Fruit fly (Drosophila melanogaster) whole organism, embryonic: ENCODE results near the gene CG15725.

Experiments used
- B-H2 ChIP-seq: fragments of 200-800 bp; sonication (Bioruptor generic); optimal IDR thresholded peaks from 2 replicates; lab custom pipeline; 2018; ENCODE audit warnings: missing biosample characterization, mild to moderate bottlenecking, missing genetic modification characterization
- CG11723 ChIP-seq: fragments of 200-800 bp; sonication (Bioruptor generic); optimal IDR thresholded peaks from 2 replicates; lab custom pipeline; 2017; ENCODE audit warnings: missing biosample characterization, mild to moderate bottlenecking, missing genetic modification characterization
- CG15073 ChIP-seq: fragments of 200-800 bp; sonication (Bioruptor generic); optimal IDR thresholded peaks from 2 replicates; lab custom pipeline; 2016; ENCODE audit warnings: missing biosample characterization, missing genetic modification characterization
- CG15601 ChIP-seq: fragments of 200-800 bp; sonication (Bioruptor generic); optimal IDR thresholded peaks from 3 replicates; lab custom pipeline; 2019; ENCODE audit warnings: missing biosample characterization, mild to moderate bottlenecking, missing genetic modification characterization, moderate library complexity
- CG1602 ChIP-seq: fragments of 200-800 bp; sonication (Bioruptor generic); optimal IDR thresholded peaks from 3 replicates; lab custom pipeline; 2016; ENCODE audit warnings: missing biosample characterization, missing genetic modification characterization
- CG18619 ChIP-seq: fragments of 200-800 bp; sonication (Bioruptor generic); optimal IDR thresholded peaks from 3 replicates; lab custom pipeline; 2017; ENCODE audit warnings: missing biosample characterization, mild to moderate bottlenecking, missing genetic modification characterization
- CG2129 ChIP-seq: fragments of 200-800 bp; sonication (Bioruptor generic); IDR thresholded peaks from 2 replicates; pipeline ENCODE4 v1.3.6; 2022; ENCODE audit warnings: missing biosample characterization, missing genetic modification characterization; ENCODE audit not compliant: partially characterized antibody
- CG30403 ChIP-seq: fragments of 200-800 bp; sonication (Bioruptor generic); optimal IDR thresholded peaks from 3 replicates; lab custom pipeline; 2016; ENCODE audit warnings: missing biosample characterization, missing genetic modification characterization
- CG31441 ChIP-seq: fragments of 200-800 bp; sonication (Bioruptor generic); IDR thresholded peaks from 2 replicates; pipeline ENCODE4 v1.3.6; 2022; ENCODE audit warnings: missing biosample characterization, missing genetic modification characterization
- CG33557 ChIP-seq: fragments of 200-800 bp; sonication (Bioruptor generic); optimal IDR thresholded peaks from 2 replicates; lab custom pipeline; 2019; ENCODE audit warnings: missing biosample characterization, mild to moderate bottlenecking, missing genetic modification characterization, moderate library complexity
- CG43689 ChIP-seq: fragments of 200-800 bp; sonication (Bioruptor generic); IDR thresholded peaks from 2 replicates; pipeline ENCODE4 v1.3.6; 2022; ENCODE audit warnings: missing biosample characterization, missing genetic modification characterization
- CG6791 ChIP-seq: fragments of 200-800 bp; sonication (Bioruptor generic); IDR thresholded peaks from 3 replicates; pipeline ENCODE4 v1.3.6; 2022; ENCODE audit warnings: missing biosample characterization, missing genetic modification characterization; ENCODE audit not compliant: partially characterized antibody
- CG6813 ChIP-seq: fragments of 200-800 bp; sonication (Bioruptor generic); optimal IDR thresholded peaks from 2 replicates; lab custom pipeline; 2017; ENCODE audit warnings: missing biosample characterization, missing genetic modification characterization, mild to moderate bottlenecking, moderate library complexity, missing genetic modification reagents
- CG7786 ChIP-seq: fragments of 200-800 bp; sonication (Bioruptor generic); optimal IDR thresholded peaks from 2 replicates; lab custom pipeline; 2016; ENCODE audit warnings: missing biosample characterization, missing genetic modification characterization
- CG7839 ChIP-seq: fragments of 200-800 bp; sonication (Bioruptor generic); optimal IDR thresholded peaks from 3 replicates; lab custom pipeline; 2018; ENCODE audit warnings: missing biosample characterization, mild to moderate bottlenecking, missing genetic modification characterization, moderate library complexity
- CG8388 ChIP-seq: fragments of 200-800 bp; sonication (Bioruptor generic); optimal IDR thresholded peaks from 2 replicates; lab custom pipeline; 2019; ENCODE audit warnings: missing biosample characterization, mild to moderate bottlenecking, missing genetic modification characterization, moderate library complexity
- CG8765 ChIP-seq: fragments of 200-800 bp; sonication (Bioruptor generic); IDR thresholded peaks from 2 replicates; pipeline ENCODE4 v1.3.6; 2022; ENCODE audit warnings: missing biosample characterization, missing genetic modification characterization
- Chrac-16 ChIP-seq: fragments of 200-800 bp; sonication (Bioruptor generic); optimal IDR thresholded peaks from 3 replicates; lab custom pipeline; 2016; ENCODE audit warnings: missing biosample characterization, missing genetic modification characterization
- D19A ChIP-seq: fragments of 200-800 bp; optimal IDR thresholded peaks from 3 replicates; lab custom pipeline; 2019; ENCODE audit warnings: missing biosample characterization, mild to moderate bottlenecking, missing genetic modification characterization, moderate library complexity
- Gsc ChIP-seq: fragments of 200-800 bp; sonication (Bioruptor generic); IDR thresholded peaks from 2 replicates; pipeline ENCODE4 v1.3.6; 2022; ENCODE audit warnings: missing biosample characterization, missing genetic modification characterization
- H15 ChIP-seq: fragments of 200-800 bp; sonication (Bioruptor generic); IDR thresholded peaks from 3 replicates; pipeline ENCODE4 v1.3.6; 2022; ENCODE audit warnings: missing biosample characterization, missing genetic modification characterization
- HLH54F ChIP-seq: fragments of 200-800 bp; sonication (Bioruptor generic); optimal IDR thresholded peaks from 3 replicates; lab custom pipeline; 2016; ENCODE audit warnings: missing biosample characterization, missing genetic modification characterization
- MESR4 ChIP-seq: fragments of 200-800 bp; sonication (Bioruptor generic); optimal IDR thresholded peaks from 2 replicates; lab custom pipeline; 2018; ENCODE audit warnings: missing biosample characterization, mild to moderate bottlenecking, missing genetic modification characterization, moderate library complexity
- Side ChIP-seq: fragments of 200-800 bp; sonication (Bioruptor generic); optimal IDR thresholded peaks from 2 replicates; lab custom pipeline; 2016; ENCODE audit warnings: missing biosample characterization, missing genetic modification characterization
- ato ChIP-seq: fragments of 200-800 bp; sonication (Bioruptor generic); IDR thresholded peaks from 2 replicates; pipeline ENCODE4 v1.3.6; 2022; ENCODE audit warnings: missing biosample characterization, missing genetic modification characterization; ENCODE audit not compliant: partially characterized antibody
- cad ChIP-seq: fragments of >200 bp; optimal IDR thresholded peaks from 2 replicates; lab custom pipeline; 2017; ENCODE audit warnings: missing biosample characterization, missing genetic modification characterization
- chn ChIP-seq: fragments of 200-800 bp; sonication (Bioruptor generic); optimal IDR thresholded peaks from 2 replicates; lab custom pipeline; 2016; ENCODE audit warnings: missing biosample characterization, missing genetic modification characterization
- crc ChIP-seq: fragments of 200-800 bp; sonication (Bioruptor generic); optimal IDR thresholded peaks from 2 replicates; lab custom pipeline; 2016; ENCODE audit warnings: missing biosample characterization, missing genetic modification characterization
- croc ChIP-seq: fragments of 200-800 bp; sonication (Bioruptor generic); conservative IDR thresholded peaks from 3 replicates; pipeline ENCODE4 v1.3.6; 2022; ENCODE audit warnings: missing biosample characterization, missing genetic modification characterization
- fd3F ChIP-seq: fragments of 200-800 bp; sonication (Bioruptor generic); optimal IDR thresholded peaks from 2 replicates; lab custom pipeline; 2018; ENCODE audit warnings: missing biosample characterization, mild to moderate bottlenecking, missing genetic modification characterization, moderate library complexity
- fd96Cb ChIP-seq: fragments of 200-800 bp; sonication (Bioruptor generic); optimal IDR thresholded peaks from 2 replicates; lab custom pipeline; 2018; ENCODE audit warnings: missing biosample characterization, mild to moderate bottlenecking, missing genetic modification characterization, moderate library complexity
- gem ChIP-seq: fragments of 200-800 bp; sonication (Bioruptor generic); optimal IDR thresholded peaks from 2 replicates; lab custom pipeline; 2019; ENCODE audit warnings: missing biosample characterization, mild to moderate bottlenecking, missing genetic modification characterization, moderate library complexity
- gro ChIP-seq: fragments of 200-800 bp; sonication (Bioruptor generic); optimal IDR thresholded peaks from 2 replicates; lab custom pipeline; 2016; ENCODE audit warnings: missing biosample characterization, missing genetic modification characterization
- gsb ChIP-seq: fragments of 200-800 bp; sonication (Bioruptor generic); IDR thresholded peaks from 2 replicates; pipeline ENCODE4 v1.3.6; 2022; ENCODE audit warnings: missing biosample characterization, missing genetic modification characterization
- ham ChIP-seq: fragments of 200-800 bp; sonication (Bioruptor generic); IDR thresholded peaks from 2 replicates; pipeline ENCODE4 v1.3.6; 2022; ENCODE audit warnings: missing biosample characterization, missing genetic modification characterization
- hb ChIP-seq: fragments of 200-800 bp; sonication (Bioruptor generic); IDR thresholded peaks from 3 replicates; pipeline ENCODE4 v1.3.6; 2022; ENCODE audit warnings: missing biosample characterization, missing genetic modification characterization; ENCODE audit not compliant: partially characterized antibody
- jumu ChIP-seq: fragments of 200-800 bp; sonication (Bioruptor generic); optimal IDR thresholded peaks from 3 replicates; lab custom pipeline; 2016; ENCODE audit warnings: missing biosample characterization, missing genetic modification characterization
- kni ChIP-seq: fragments of 200-800 bp; sonication (Bioruptor generic); optimal IDR thresholded peaks from 3 replicates; lab custom pipeline; 2017; ENCODE audit warnings: mild to moderate bottlenecking, missing biosample characterization, missing genetic modification reagents, missing genetic modification characterization
- org-1 ChIP-seq: fragments of 200-800 bp; sonication (Bioruptor generic); optimal IDR thresholded peaks from 2 replicates; lab custom pipeline; 2017; ENCODE audit warnings: missing biosample characterization, missing genetic modification characterization
- otp ChIP-seq: fragments of 200-800 bp; sonication (Bioruptor generic); IDR thresholded peaks from 3 replicates; pipeline ENCODE4, ENCODE4 v1.3.6; 2022; ENCODE audit warnings: missing biosample characterization, missing genetic modification characterization
- pum ChIP-seq: fragments of 200-800 bp; sonication (Bioruptor generic); optimal IDR thresholded peaks from 2 replicates; lab custom pipeline; 2016; ENCODE audit warnings: missing biosample characterization, missing genetic modification characterization
- ranshi ChIP-seq: fragments of 200-800 bp; sonication (Bioruptor generic); IDR thresholded peaks from 2 replicates; pipeline ENCODE4 v1.3.6; 2022; ENCODE audit warnings: missing biosample characterization, missing genetic modification characterization
- salm ChIP-seq: fragments of 200-800 bp; sonication (Bioruptor generic); optimal IDR thresholded peaks from 2 replicates; lab custom pipeline; 2018; ENCODE audit warnings: missing biosample characterization, mild to moderate bottlenecking, missing genetic modification characterization
- shn ChIP-seq: fragments of 200-800 bp; sonication (Bioruptor generic); optimal IDR thresholded peaks from 3 replicates; lab custom pipeline; 2016; ENCODE audit warnings: missing biosample characterization, missing genetic modification characterization
- sna ChIP-seq: fragments of 200-800 bp; sonication (Bioruptor generic); IDR thresholded peaks from 2 replicates; pipeline ENCODE4 v1.3.6; 2022; ENCODE audit warnings: missing biosample characterization, missing genetic modification characterization; ENCODE audit not compliant: partially characterized antibody
- ssp ChIP-seq: fragments of 200-800 bp; sonication (Bioruptor generic); IDR thresholded peaks from 2 replicates; pipeline ENCODE4 v1.3.6; 2022; ENCODE audit warnings: missing biosample characterization, missing genetic modification characterization
- stwl ChIP-seq: fragments of 200-800 bp; sonication (Bioruptor generic); optimal IDR thresholded peaks from 3 replicates; lab custom pipeline; 2018; ENCODE audit warnings: missing biosample characterization, mild to moderate bottlenecking, missing genetic modification characterization, moderate library complexity
- tll ChIP-seq, 2 experiments: fragments of 200-800 bp in 1 of 2; fragments of >200 bp in 1 of 2; sonication (Bioruptor generic) in 1 of 2; optimal IDR thresholded peaks; 2 replicates each; lab custom pipeline; 2017 to 2019; ENCODE audit warnings: missing biosample characterization in 2 of 2, missing genetic modification characterization in 2 of 2, mild to moderate bottlenecking in 1 of 2, moderate library complexity in 1 of 2
- toy ChIP-seq: fragments of 200-800 bp; sonication (Bioruptor generic); IDR thresholded peaks from 2 replicates; pipeline ENCODE4 v1.3.6; 2022; ENCODE audit warnings: missing biosample characterization, missing genetic modification characterization
- unc-4 ChIP-seq: fragments of 200-800 bp; sonication (Bioruptor generic); IDR thresholded peaks from 2 replicates; pipeline ENCODE4 v1.3.6; 2022; ENCODE audit warnings: missing biosample characterization, missing genetic modification characterization; ENCODE audit not compliant: partially characterized antibody
- z ChIP-seq: fragments of 200-800 bp; sonication (Bioruptor generic); IDR thresholded peaks from 3 replicates; pipeline ENCODE4 v1.3.6; 2022; ENCODE audit warnings: missing biosample characterization, missing genetic modification characterization

CG15725 gene

DNA sequence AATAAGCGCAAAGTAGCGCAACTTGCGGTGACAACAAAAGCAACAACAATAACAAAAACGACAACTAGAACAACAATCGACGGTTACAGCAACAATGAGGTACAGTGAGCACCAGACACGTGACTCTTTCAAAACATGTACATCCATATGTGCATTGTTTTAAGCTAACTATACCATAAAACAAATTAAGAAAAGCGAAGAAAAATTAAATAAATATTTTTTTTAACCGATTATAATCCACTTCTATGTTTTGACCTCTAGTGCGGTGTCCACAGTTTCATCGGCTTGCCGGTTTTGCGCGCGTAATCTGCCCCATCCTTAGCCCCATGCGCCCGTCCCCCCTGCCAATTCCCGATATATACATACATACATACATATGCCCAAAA is 48.7 kb downstream of the CG15725 start (continued):
- peak; percentile 92 for TF ChIP-seq gsb (GFP tag; lab: Robert Waterston, UW)
- peak; percentile 84 for TF ChIP-seq CG6813
- TF ChIP-seq unc-4 (GFP tag; lab: Robert Waterston, UW), result no peak
- peak; percentile 87 for TF ChIP-seq toy
- peak; percentile 89 for TF ChIP-seq Chrac-16
- peak; percentile 95 for TF ChIP-seq CG7839
- peak; percentile 92 for TF ChIP-seq H15 (GFP tag; lab: Robert Waterston, UW)
- peak; percentile 86 for TF ChIP-seq gro (GFP tag; lab: Kevin White, UChicago)
- TF ChIP-seq CG2129, result no peak
- TF ChIP-seq tll (GFP tag; optimal IDR thresholded peaks at IDR 0.05; lab: Kevin White, UChicago), result no peak
- TF ChIP-seq CG6791 (GFP tag; lab: Robert Waterston, UW), result no peak
- TF ChIP-seq cad (GFP tag; lab: Kevin White, UChicago), result no peak
- peak; percentile 80 for TF ChIP-seq Side (GFP tag; lab: Kevin White, UChicago)
- 0 out of 3 replicates have a peak, but pooled peaks have one; percentile 46 for TF ChIP-seq z (GFP tag; lab: Robert Waterston, UW)
- peak; percentile 75 for TF ChIP-seq CG15601 (tag; lab: Kevin White, UChicago)
- TF ChIP-seq CG15073, result peak; percentile 25
- TF ChIP-seq CG33557 (GFP tag; lab: Kevin White, UChicago), result peak; percentile 15
- TF ChIP-seq ato (GFP tag; lab: Robert Waterston, UW), result no peak
- TF ChIP-seq hb (GFP tag; lab: Robert Waterston, UW), result no peak
- peak; percentile 88 for TF ChIP-seq ssp (GFP tag; lab: Robert Waterston, UW)
- peak; percentile 92 for TF ChIP-seq HLH54F (GFP tag; lab: Kevin White, UChicago)
- peak; percentile 88 for TF ChIP-seq croc (GFP tag; lab: Robert Waterston, UW)
- peak; percentile 87 for TF ChIP-seq CG31441 (GFP tag; lab: Robert Waterston, UW)
- no peak for TF ChIP-seq stwl (tag; lab: Kevin White, UChicago)
- peak; percentile 68 for TF ChIP-seq jumu (GFP tag; lab: Kevin White, UChicago)
- peak; percentile 54 for TF ChIP-seq crc (GFP tag; lab: Kevin White, UChicago)
- peak; percentile 84 for TF ChIP-seq org-1 (GFP tag; lab: Kevin White, UChicago)
- peak; percentile 86 for TF ChIP-seq ham
- peak; percentile 93 for TF ChIP-seq CG30403 (GFP tag; lab: Kevin White, UChicago)
- TF ChIP-seq chn (GFP tag; lab: Kevin White, UChicago), result peak; percentile 83
- peak; percentile 95 for TF ChIP-seq gem
- TF ChIP-seq ranshi, result peak; percentile 95
- peak; percentile 71 for TF ChIP-seq salm
- TF ChIP-seq CG11723 (GFP tag; lab: Kevin White, UChicago), result peak; percentile 74
- TF ChIP-seq CG8765 (GFP tag; lab: Robert Waterston, UW), result peak; percentile 91; the same call in 1 of the 2 replicates
- no peak for TF ChIP-seq MESR4 (GFP tag; lab: Kevin White, UChicago)
- peak; percentile 88 for TF ChIP-seq CG18619 (GFP tag; lab: Kevin White, UChicago)
- TF ChIP-seq otp (GFP tag; lab: Robert Waterston, UW), result peak; percentile 83
- TF ChIP-seq CG7786, result peak; percentile 91
- peak; percentile 90 for TF ChIP-seq fd3F (GFP tag; lab: Kevin White, UChicago)
- peak; percentile 90 for TF ChIP-seq CG1602 (GFP tag; lab: Kevin White, UChicago)
- TF ChIP-seq D19A (tag; lab: Kevin White, UChicago), result peak; percentile 75
- TF ChIP-seq CG43689 (GFP tag; lab: Robert Waterston, UW), result peak; percentile 89
- TF ChIP-seq CG8388 (GFP tag; lab: Kevin White, UChicago), result peak; percentile 89
- no peak; the same call in 1 of the 2 replicates for TF ChIP-seq Gsc (GFP tag; lab: Robert Waterston, UW)
- TF ChIP-seq shn (GFP tag; lab: Kevin White, UChicago), result peak; percentile 77
- TF ChIP-seq fd96Cb, result peak; percentile 81
- no peak for TF ChIP-seq kni (GFP tag; lab: Kevin White, UChicago)
- peak; percentile 71 for TF ChIP-seq pum (GFP tag; lab: Kevin White, UChicago)
- TF ChIP-seq sna (GFP tag; lab: Robert Waterston, UW), result no peak
- no peak for TF ChIP-seq B-H2 (GFP tag; lab: Kevin White, UChicago)
